Worm (Caenorhabditis elegans) whole organism, L4 larva: ENCODE data around the gene M110.3.

Experiments
- Y75B8A.6 ChIP-seq: fragments of 200-800 bp; sonication (Bioruptor generic); IDR thresholded peaks from 2 replicates; pipeline ENCODE4 v1.3.6; 2022; ENCODE audit warnings: missing genetic modification reagents, missing genetic modification characterization, missing compliant biosample characterization
- aha-1 ChIP-seq: fragments of 150-350 bp; peaks from one replicate; lab custom pipeline; 2014; ENCODE audit warnings: missing biosample characterization, missing genetic modification characterization
- ceh-44 ChIP-seq: fragments of 200-800 bp; sonication (Bioruptor generic); IDR thresholded peaks from 2 replicates; pipeline ENCODE4 v1.3.6; 2022; ENCODE audit warnings: missing genetic modification reagents, missing genetic modification characterization, missing compliant biosample characterization
- daf-19 ChIP-seq: fragments of 200-800 bp; sonication (Bioruptor generic); conservative IDR thresholded peaks from 2 replicates; pipeline ENCODE4 v1.3.6; 2022; ENCODE audit warnings: missing genetic modification characterization, missing compliant biosample characterization
- egl-27 ChIP-seq: sonication (generic microtip); optimal IDR thresholded peaks from 3 replicates; lab custom pipeline; 2017; ENCODE audit warnings: missing biosample characterization, missing genetic modification reagents, missing genetic modification characterization
- mep-1 ChIP-seq: fragments of 150-350 bp; sonication (generic microtip); optimal IDR thresholded peaks from 3 replicates; lab custom pipeline; 2014; ENCODE audit warnings: missing biosample characterization, missing genetic modification characterization
- pha-4 ChIP-seq, 2 experiments: fragments of 150-350 bp in 1 of 2; fragments of 200-800 bp in 1 of 2; sonication (Bioruptor generic) in 1 of 2; IDR thresholded peaks in 1 of 2; optimal IDR thresholded peaks in 1 of 2; 2 replicates each; pipeline versions ENCODE4 v1.3.6 to Lab custom; 2014 to 2022; ENCODE audit warnings: missing genetic modification characterization in 2 of 2, missing genetic modification reagents in 2 of 2, missing biosample characterization in 1 of 2, missing compliant biosample characterization in 1 of 2
- snpc-4 ChIP-seq: fragments of 150-350 bp; optimal IDR thresholded peaks from 2 replicates; lab custom pipeline; 2014; ENCODE audit warnings: missing biosample characterization, missing genetic modification characterization
- spr-1 ChIP-seq: sonication (generic microtip); optimal IDR thresholded peaks from 2 replicates; lab custom pipeline; 2016; ENCODE audit warnings: mild to moderate bottlenecking, missing genetic modification characterization, missing compliant biosample characterization
- unc-62 ChIP-seq, 3 experiments: fragments of 150-350 bp in 1 of 3; sonication (generic microtip); optimal IDR thresholded peaks in 2 of 3; peaks in 1 of 3; 1 replicate in 1 of 3; 2 replicates in 2 of 3; lab custom pipeline; 2014 to 2017; ENCODE audit warnings: missing biosample characterization in 3 of 3, missing genetic modification characterization in 3 of 3, missing genetic modification reagents in 3 of 3, missing genotype in 1 of 3
- zag-1 ChIP-seq: fragments of 150-350 bp; optimal IDR thresholded peaks from 2 replicates; lab custom pipeline; 2014; ENCODE audit warnings: missing biosample characterization, missing genetic modification characterization

DNA sequence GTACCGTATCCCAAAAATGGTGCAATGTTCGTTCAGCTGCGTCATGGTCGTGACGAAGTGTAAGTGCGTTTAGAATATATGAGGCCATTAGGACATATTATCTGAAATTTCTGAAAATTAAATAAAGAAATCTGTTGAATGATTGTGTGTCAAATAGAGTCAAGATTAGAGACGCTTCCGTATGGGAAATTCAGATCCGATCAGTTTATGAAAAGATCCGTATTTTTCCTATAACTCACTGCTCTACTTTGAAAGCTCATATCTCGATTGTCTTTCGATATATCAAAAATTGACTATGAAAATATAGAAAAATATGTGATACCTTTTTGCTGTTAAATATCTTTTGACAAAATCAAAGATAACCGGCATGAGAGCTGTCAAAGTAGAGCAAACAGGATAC, 36.1 kb downstream of the M110.3 start, which contains the start of gene T05C12.4:
- TF ChIP-seq aha-1 (tag; lab: Kevin White, UChicago): no peak
- TF ChIP-seq zag-1 (tag; lab: Kevin White, UChicago): no peak
- TF ChIP-seq unc-62 (GFP tag; optimal IDR thresholded peaks at IDR 0.05 in 1 of 2; lab: Kevin White, UChicago): no peak
- TF ChIP-seq unc-62 (tag; optimal IDR thresholded peaks at IDR 0.05; lab: Kevin White, UChicago): no peak
- no peak for TF ChIP-seq egl-27
- TF ChIP-seq mep-1 (tag; lab: Kevin White, UChicago): no peak
- no peak for TF ChIP-seq daf-19 (GFP tag; lab: Robert Waterston, UW)
- no peak for TF ChIP-seq Y75B8A.6 (GFP tag; lab: Robert Waterston, UW)
- TF ChIP-seq ceh-44: no peak
- TF ChIP-seq spr-1: no peak
- TF ChIP-seq snpc-4 (tag; lab: Kevin White, UChicago): no peak
- no peak for TF ChIP-seq pha-4 (GFP tag; IDR thresholded peaks at IDR 0.05; lab: Robert Waterston, UW)
- TF ChIP-seq pha-4 (tag; optimal IDR thresholded peaks at IDR 0.05; lab: Kevin White, UChicago): no peak
